Worm (Caenorhabditis elegans): ENCODE results near the gene Y51A2D.13.

DNA sequence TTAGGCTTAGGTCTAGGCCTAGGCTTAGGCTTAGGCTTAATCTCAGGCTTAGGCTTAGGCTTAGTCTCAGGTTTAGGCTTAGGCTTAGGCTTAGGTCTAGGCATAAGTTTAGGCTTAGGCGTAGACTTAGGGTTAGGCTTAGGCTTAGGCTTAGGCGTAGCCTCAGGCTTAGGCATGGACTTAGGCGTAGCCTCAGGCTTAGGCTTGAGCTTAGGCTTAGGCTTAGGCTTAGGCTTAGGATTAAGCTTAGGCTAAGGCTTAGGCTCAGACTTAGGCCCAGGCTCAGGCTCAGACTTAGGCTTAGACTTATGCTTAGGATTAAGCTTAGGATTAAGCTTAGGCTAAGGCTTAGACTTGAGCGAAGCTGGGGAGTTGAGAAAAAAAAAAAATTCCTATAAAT lies 33.6 kb upstream of the Y51A2D.13 start:
- TF ChIP-seq unc-39 (tag; optimal IDR thresholded peaks at IDR 0.05): no peak
- no peak for TF ChIP-seq nhr-237 (tag; optimal IDR thresholded peaks at IDR 0.05)

Measured in whole organism, L2 larva.